Fruit fly (Drosophila melanogaster): ENCODE measurements around the gene CG31371.

- TF ChIP-seq Crg-1 (GFP tag; optimal IDR thresholded peaks at IDR 0.05) (no peak), CG11617 (GFP tag; optimal IDR thresholded peaks at IDR 0.05) (no peak), kay (GFP tag; ENCODE audit: borderline replicate concordance) (no peak), Hr96 (GFP tag; optimal IDR thresholded peaks at IDR 0.05) (no peak), cnc (optimal IDR thresholded peaks at IDR 0.05) (no peak), CG7045 (GFP tag; optimal IDR thresholded peaks at IDR 0.05) (no peak), pad (GFP tag; optimal IDR thresholded peaks at IDR 0.05) (no peak)
These were observed 2.1 kb downstream of the CG31371 start for dm6 chr3R:30501174-30501573.
